Worm (Caenorhabditis elegans) whole organism, L1 larva: ENCODE measurements around the gene srbc-37.

Experiments used
- aha-1 ChIP-seq: fragments of 150-350 bp; optimal IDR thresholded peaks from 2 replicates; lab custom pipeline; 2014; ENCODE audit warnings: missing biosample characterization, missing genetic modification characterization
- ceh-88 ChIP-seq: fragments of 200-800 bp; sonication (Bioruptor generic); IDR thresholded peaks from 2 replicates; pipeline ENCODE4 v1.3.6; 2022; ENCODE audit warnings: missing genetic modification characterization, missing compliant biosample characterization
- ceh-90 ChIP-seq: sonication (generic microtip); optimal IDR thresholded peaks from 2 replicates; lab custom pipeline; 2016; ENCODE audit warnings: missing genetic modification characterization, missing compliant biosample characterization
- dpl-1 ChIP-seq, 3 experiments: fragments of 150-350 bp in 2 of 3; sonication (generic microtip) in 1 of 3; optimal IDR thresholded peaks; 2 replicates each; lab custom pipeline; 2014 to 2017; ENCODE audit warnings: missing biosample characterization in 3 of 3, missing genetic modification characterization in 3 of 3, missing genetic modification reagents in 3 of 3
- dsc-1 ChIP-seq: sonication (generic microtip); optimal IDR thresholded peaks from 2 replicates; lab custom pipeline; 2016; ENCODE audit warnings: mild to moderate bottlenecking, missing genetic modification characterization, missing compliant biosample characterization
- efl-1 ChIP-seq, 4 experiments: fragments of 150-350 bp; optimal IDR thresholded peaks in 3 of 4; peaks in 1 of 4; 1 replicate in 1 of 4; 2 replicates in 3 of 4; lab custom pipeline; 2014; ENCODE audit warnings: missing biosample characterization in 2 of 4, missing genetic modification characterization in 2 of 4, missing genetic modification reagents in 2 of 4
- egl-13 ChIP-seq: sonication (generic microtip); optimal IDR thresholded peaks from 2 replicates; lab custom pipeline; 2016; ENCODE audit warnings: missing genotype, missing genetic modification reagents, missing genetic modification characterization, missing compliant biosample characterization
- elt-3 ChIP-seq, 6 experiments: fragments of 150-350 bp in 1 of 6; sonication (generic microtip); optimal IDR thresholded peaks; 2 replicates each; lab custom pipeline; 2017 to 2018; ENCODE audit warnings: missing biosample characterization in 6 of 6, missing genetic modification characterization in 6 of 6, inconsistent platforms in 1 of 6
- ets-5 ChIP-seq: fragments of 200-800 bp; sonication (Bioruptor generic); IDR thresholded peaks from 2 replicates; pipeline ENCODE4 v1.3.6; 2022; ENCODE audit warnings: missing genetic modification characterization, missing compliant biosample characterization
- fkh-10 ChIP-seq: sonication (generic microtip); optimal IDR thresholded peaks from 2 replicates; lab custom pipeline; 2017; ENCODE audit warnings: missing biosample characterization, missing genetic modification reagents, missing genetic modification characterization
- fkh-4 ChIP-seq: sonication (generic microtip); optimal IDR thresholded peaks from 2 replicates; lab custom pipeline; 2016; ENCODE audit warnings: missing compliant biosample characterization, missing genetic modification characterization, borderline replicate concordance
- hlh-17 ChIP-seq: fragments of 200-800 bp; sonication (Bioruptor generic); optimal IDR thresholded peaks from 2 replicates; lab custom pipeline; 2018; ENCODE audit warnings: missing genetic modification characterization, mild to moderate bottlenecking, missing compliant biosample characterization, moderate library complexity, borderline replicate concordance
- lin-14 ChIP-seq: fragments of 200-800 bp; sonication (Bioruptor generic); optimal IDR thresholded peaks from 2 replicates; lab custom pipeline; 2018; ENCODE audit warnings: mild to moderate bottlenecking, missing genetic modification characterization, moderate library complexity, missing compliant biosample characterization
- mdl-1 ChIP-seq, 2 experiments: fragments of 150-350 bp; optimal IDR thresholded peaks; 2 replicates each; lab custom pipeline; 2014 to 2017; ENCODE audit warnings: missing biosample characterization in 2 of 2, missing genetic modification characterization in 2 of 2, inconsistent platforms in 1 of 2
- mep-1 ChIP-seq: fragments of 150-350 bp; optimal IDR thresholded peaks from 2 replicates; lab custom pipeline; 2014; ENCODE audit warnings: missing biosample characterization, missing genetic modification characterization
- nhr-12 ChIP-seq: sonication (generic microtip); optimal IDR thresholded peaks from 2 replicates; lab custom pipeline; 2017; ENCODE audit warnings: missing biosample characterization, missing genetic modification characterization
- nhr-19 ChIP-seq: fragments of 200-800 bp; sonication (Bioruptor generic); conservative IDR thresholded peaks from 2 replicates; pipeline ENCODE4 v1.3.6; 2022; ENCODE audit warnings: missing genetic modification characterization, missing compliant biosample characterization
- nhr-237 ChIP-seq: fragments of 150-350 bp; optimal IDR thresholded peaks from 2 replicates; lab custom pipeline; 2014; ENCODE audit warnings: missing biosample characterization, missing genetic modification characterization
- nhr-47 ChIP-seq: sonication (generic microtip); optimal IDR thresholded peaks from 2 replicates; lab custom pipeline; 2016; ENCODE audit warnings: mild to moderate bottlenecking, missing genetic modification characterization, moderate library complexity, missing compliant biosample characterization
- nhr-71 ChIP-seq: sonication (generic microtip); optimal IDR thresholded peaks from 2 replicates; lab custom pipeline; 2016; ENCODE audit warnings: mild to moderate bottlenecking, missing genetic modification characterization, moderate library complexity, missing compliant biosample characterization
- nhr-76 ChIP-seq: sonication (generic microtip); optimal IDR thresholded peaks from 2 replicates; lab custom pipeline; 2017; ENCODE audit warnings: missing biosample characterization, missing genetic modification characterization
- nhr-77 ChIP-seq: fragments of 150-350 bp; optimal IDR thresholded peaks from 2 replicates; lab custom pipeline; 2014; ENCODE audit warnings: missing biosample characterization, missing genetic modification characterization
- nhr-85 ChIP-seq: sonication (generic microtip); peaks from one replicate; lab custom pipeline; 2016; ENCODE audit warnings: missing genetic modification characterization, inconsistent platforms, missing compliant biosample characterization
- nhr-90 ChIP-seq: sonication (generic microtip); optimal IDR thresholded peaks from 2 replicates; lab custom pipeline; 2016; ENCODE audit warnings: mild to moderate bottlenecking, missing genetic modification characterization, missing compliant biosample characterization; ENCODE audit not compliant: poor library complexity
- pax-3 ChIP-seq: fragments of 200-800 bp; sonication (Bioruptor generic); optimal IDR thresholded peaks from 2 replicates; lab custom pipeline; 2018; ENCODE audit warnings: mild to moderate bottlenecking, missing genetic modification characterization, moderate library complexity, missing compliant biosample characterization
- snu-23 ChIP-seq: sonication (generic microtip); optimal IDR thresholded peaks from 2 replicates; lab custom pipeline; 2016; ENCODE audit warnings: missing genetic modification characterization, missing compliant biosample characterization
- tbx-2 ChIP-seq: sonication (generic microtip); optimal IDR thresholded peaks from 2 replicates; lab custom pipeline; 2016; ENCODE audit warnings: missing genetic modification characterization, missing compliant biosample characterization
- unc-30 ChIP-seq: sonication (generic microtip); optimal IDR thresholded peaks from 2 replicates; lab custom pipeline; 2017; ENCODE audit warnings: missing biosample characterization, missing genetic modification characterization
- unc-62 ChIP-seq: fragments of 150-350 bp; optimal IDR thresholded peaks from 2 replicates; lab custom pipeline; 2014; ENCODE audit warnings: missing biosample characterization, missing genetic modification reagents, missing genetic modification characterization
- unc-98 ChIP-seq: fragments of 200-800 bp; sonication (Bioruptor generic); IDR thresholded peaks from 2 replicates; pipeline ENCODE4 v1.3.6; 2022; ENCODE audit warnings: missing genetic modification characterization, missing compliant biosample characterization
- xbp-1 ChIP-seq: sonication (generic microtip); optimal IDR thresholded peaks from 2 replicates; lab custom pipeline; 2016; ENCODE audit warnings: missing genetic modification characterization, missing compliant biosample characterization

srbc-37 gene

ce11 chrV:738770-739169, 36.4 kb downstream of the srbc-37 start, which contains the start of gene srj-24:
TSS of gene srj-24 (minus strand) at chrV:738870.
- no peak for TF ChIP-seq mdl-1 (tag; optimal IDR thresholded peaks at IDR 0.05; lab: Kevin White, UChicago)
- TF ChIP-seq pax-3 (tag; lab: Kevin White, UChicago) = no peak
- TF ChIP-seq dsc-1 (tag; lab: Kevin White, UChicago) = no peak
- no peak for TF ChIP-seq nhr-76
- no peak for TF ChIP-seq ceh-88 (GFP tag; lab: Robert Waterston, UW)
- no peak for TF ChIP-seq nhr-90
- TF ChIP-seq nhr-47 = no peak
- TF ChIP-seq unc-98 (GFP tag; lab: Robert Waterston, UW) = no peak
- TF ChIP-seq elt-3 (tag; optimal IDR thresholded peaks at IDR 0.05; lab: Kevin White, UChicago) = no peak
- no peak for TF ChIP-seq nhr-77 (tag; lab: Kevin White, UChicago)
- TF ChIP-seq hlh-17 = no peak
- no peak for TF ChIP-seq unc-62 (GFP tag; lab: Kevin White, UChicago)
- no peak for TF ChIP-seq nhr-71 (tag; lab: Kevin White, UChicago)
- no peak for TF ChIP-seq nhr-237 (tag; lab: Kevin White, UChicago)

- TF ChIP-seq ets-5 (GFP tag; lab: Robert Waterston, UW) (no peak), efl-1 (optimal IDR thresholded peaks at IDR 0.05; lab: Kevin White, UChicago) (no peak), efl-1 (GFP tag; optimal IDR thresholded peaks at IDR 0.05 in 1 of 2; lab: Kevin White, UChicago) (peak in 1 of 2 experiments; percentile 32)
- TF ChIP-seq, all 84 proteins: peak for 1
Observed at ce11 chrV:741820-742219, 39.5 kb downstream of the srbc-37 start, which contains the start of gene C05E4.7. TSS of gene C05E4.7 (plus strand) at chrV:742120.

ce11 chrV:743348-743747, 41.0 kb downstream of the srbc-37 start, which contains the start of gene str-134:
TSS of gene str-134 (plus strand) at chrV:743648.
- TF ChIP-seq nhr-71 (tag; lab: Kevin White, UChicago) (no peak), aha-1 (tag; lab: Kevin White, UChicago) (no peak), lin-14 (GFP tag; lab: Kevin White, UChicago) (no peak), xbp-1 (tag; lab: Kevin White, UChicago) (no peak)

DNA sequence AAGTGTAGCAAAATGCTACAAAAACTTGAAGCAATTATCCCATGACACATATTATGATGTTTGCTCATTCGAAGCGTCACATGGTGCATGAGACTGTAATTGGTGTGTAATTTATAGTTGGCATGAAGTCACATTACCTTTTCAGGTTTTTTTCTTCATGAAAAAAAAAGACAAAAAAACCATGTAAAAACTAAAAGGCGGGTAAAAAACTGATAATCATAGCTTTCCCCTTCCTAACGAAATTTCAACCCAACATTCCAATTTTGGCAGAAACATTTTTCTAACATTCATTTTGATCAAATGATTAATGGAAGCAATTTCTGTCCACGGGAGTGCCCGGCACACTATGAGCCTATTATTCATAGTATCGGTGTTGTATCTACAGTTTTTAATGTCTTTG, 45.7 kb downstream of the srbc-37 start, which contains the start of gene sri-4:
Gene sri-4, plus strand, starts transcription at position 301 of the 400 bp plus-strand sequence.
- TF ChIP-seq ceh-90 (tag; lab: Kevin White, UChicago) (no peak), tbx-2 (tag; lab: Kevin White, UChicago) (no peak), fkh-4 (no peak), dpl-1 (GFP tag; optimal IDR thresholded peaks at IDR 0.05; lab: Kevin White, UChicago) (no peak), egl-13 (tag; lab: Kevin White, UChicago) (no peak), mep-1 (tag; lab: Kevin White, UChicago) (no peak), nhr-19 (no peak)

- TF ChIP-seq nhr-90 = no peak
- no peak for TF ChIP-seq pax-3 (tag; lab: Kevin White, UChicago)
- no peak for TF ChIP-seq mep-1 (tag; lab: Kevin White, UChicago)
- TF ChIP-seq nhr-77 (tag; lab: Kevin White, UChicago) = no peak
- no peak for TF ChIP-seq snu-23 (GFP tag; lab: Kevin White, UChicago)
- TF ChIP-seq fkh-10 (GFP tag; lab: Kevin White, UChicago) = no peak
- no peak for TF ChIP-seq unc-30 (tag; lab: Kevin White, UChicago)
- TF ChIP-seq nhr-85 = no peak
- no peak for TF ChIP-seq nhr-12
- TF ChIP-seq efl-1 (optimal IDR thresholded peaks at IDR 0.05; lab: Kevin White, UChicago) = no peak
- TF ChIP-seq efl-1 (GFP tag; optimal IDR thresholded peaks at IDR 0.05 in 1 of 2; lab: Kevin White, UChicago) = no peak
Observed at ce11 chrV:752679-753333, 50.4 kb downstream of the srbc-37 start, which contains the start of the genes str-262 and srp-1. TSS of gene str-262 (minus strand) at chrV:752779. TSS of gene srp-1 (plus strand) at chrV:753283.
